Worm (Caenorhabditis elegans) whole organism, L4/young adult: ENCODE data around the gene pat-12.

ENCODE experiments used
- W03F9.2 ChIP-seq: fragments of 150-350 bp; optimal IDR thresholded peaks from 2 replicates; lab custom pipeline; 2014; ENCODE audit warnings: missing biosample characterization, missing genetic modification characterization
- dao-5 ChIP-seq: sonication (generic microtip); optimal IDR thresholded peaks from 2 replicates; lab custom pipeline; 2016; ENCODE audit warnings: missing genotype, missing genetic modification characterization, moderate library complexity, missing compliant biosample characterization
- him-1 ChIP-seq: sonication (generic microtip); optimal IDR thresholded peaks from 2 replicates; lab custom pipeline; 2016; ENCODE audit warnings: missing genotype, missing genetic modification reagents, missing genetic modification characterization, missing compliant biosample characterization

- TF ChIP-seq him-1 (tag; lab: Kevin White, UChicago): peak; percentile 35
- TF ChIP-seq W03F9.2: peak; percentile 42
- TF ChIP-seq dao-5 (tag; lab: Kevin White, UChicago): no peak
Measured at ce11 chrIII:793595-793994, 41.4 kb upstream of the pat-12 start, which contains the start of gene snt-2.
